Worm (Caenorhabditis elegans) whole organism, early embryonic: ENCODE measurements around the gene faah-1.

Experiments
- F13C5.2 ChIP-seq: sonication (generic microtip); optimal IDR thresholded peaks from 2 replicates; lab custom pipeline; 2017; ENCODE audit warnings: mild to moderate bottlenecking, missing genetic modification characterization, inconsistent platforms, missing compliant biosample characterization
- ets-7 ChIP-seq: sonication (generic microtip); optimal IDR thresholded peaks from 2 replicates; lab custom pipeline; 2016; ENCODE audit warnings: missing genotype, missing genetic modification characterization, missing compliant biosample characterization
- hmg-4 ChIP-seq: fragments of 200-800 bp; sonication (Bioruptor generic); optimal IDR thresholded peaks from 2 replicates; lab custom pipeline; 2018; ENCODE audit warnings: mild to moderate bottlenecking, missing genetic modification characterization, missing compliant biosample characterization

- TF ChIP-seq ets-7 (tag; lab: Kevin White, UChicago) (no peak), hmg-4 (GFP tag; lab: Kevin White, UChicago) (no peak), F13C5.2 (tag; lab: Kevin White, UChicago) (no peak)
These were observed 49.7 kb downstream of the faah-1 start for ce11 chrIV:8208855-8209254.
